Fruit fly (Drosophila melanogaster) S2 (cell line): ENCODE measurements around the gene Cyp4d2.

Experiments used
- CG8478 ChIP-seq: fragments of >200 bp; optimal IDR thresholded peaks from 2 replicates; lab custom pipeline; 2018
- CTCF ChIP-seq, 2 experiments: fragments of >200 bp; optimal IDR thresholded peaks; 2 replicates each; lab custom pipeline; 2018

dm6 chrX:2188888-2189287 is 13.1 kb downstream of the Cyp4d2 start, which contains the start of gene Mct1:
- TF ChIP-seq CG8478 (lab: Kevin White, UChicago): no peak
- TF ChIP-seq CTCF (optimal IDR thresholded peaks at IDR 0.05; lab: Kevin White, UChicago): no peak
